Worm (Caenorhabditis elegans) whole organism, mixed stage, embryonic: Measurements from ENCODE around the gene F59F3.6.

Experiments
- ces-1 ChIP-seq: fragments of 150-350 bp; optimal IDR thresholded peaks from 2 replicates; lab custom pipeline; 2014; ENCODE audit warnings: missing biosample characterization, missing genetic modification reagents, missing genetic modification characterization
- elt-1 ChIP-seq: sonication (generic microtip); optimal IDR thresholded peaks from 2 replicates; lab custom pipeline; 2017; ENCODE audit warnings: missing genetic modification characterization, mild to moderate bottlenecking, missing compliant biosample characterization, antibody characterized with exemption, moderate library complexity, borderline replicate concordance; ENCODE audit not compliant: insufficient read depth
- lin-13 ChIP-seq: fragments of 150-350 bp; optimal IDR thresholded peaks from 2 replicates; lab custom pipeline; 2014; ENCODE audit warnings: missing biosample characterization, missing genetic modification characterization
- mep-1 ChIP-seq: fragments of 150-350 bp; optimal IDR thresholded peaks from 2 replicates; lab custom pipeline; 2017; ENCODE audit warnings: missing biosample characterization, missing genetic modification reagents, missing genetic modification characterization, inconsistent platforms
- nhr-237 ChIP-seq: fragments of 150-350 bp; optimal IDR thresholded peaks from 2 replicates; lab custom pipeline; 2014; ENCODE audit warnings: missing biosample characterization, missing genetic modification characterization
- snpc-4 ChIP-seq: fragments of 150-350 bp; optimal IDR thresholded peaks from 2 replicates; lab custom pipeline; 2014; ENCODE audit warnings: missing biosample characterization, missing genetic modification characterization
- unc-39 ChIP-seq: fragments of 150-350 bp; optimal IDR thresholded peaks from 2 replicates; lab custom pipeline; 2014; ENCODE audit warnings: missing biosample characterization, missing genetic modification characterization
- ztf-11 ChIP-seq: fragments of 150-350 bp; optimal IDR thresholded peaks from 2 replicates; lab custom pipeline; 2014; ENCODE audit warnings: missing biosample characterization, missing genetic modification characterization

DNA sequence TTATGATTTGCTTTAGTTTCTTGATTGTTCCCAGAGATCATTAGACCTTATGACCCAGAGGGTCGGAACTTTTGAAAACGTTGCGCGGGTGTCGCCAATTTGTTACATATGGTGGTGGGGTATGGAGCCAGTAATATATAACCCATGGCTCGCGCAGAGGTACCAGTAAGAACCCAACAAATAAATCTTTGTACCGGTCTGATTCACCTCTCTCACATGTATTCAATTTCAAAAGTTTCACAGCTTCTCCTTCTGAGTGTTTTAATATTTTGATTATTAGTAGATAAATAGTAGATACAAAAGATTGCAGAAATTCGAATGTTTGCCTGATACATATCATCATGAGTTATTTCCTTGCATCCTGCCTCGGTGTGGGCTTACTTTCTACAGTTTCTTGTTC, 17.0 kb upstream of the F59F3.6 start, which contains the start of gene egl-15:
- TF ChIP-seq ces-1 (no peak), nhr-237 (tag; lab: Kevin White, UChicago) (no peak), unc-39 (tag; lab: Kevin White, UChicago) (no peak), elt-1 (tag; lab: Kevin White, UChicago) (no peak), mep-1 (no peak), lin-13 (no peak), snpc-4 (no peak), ztf-11 (tag; lab: Kevin White, UChicago) (no peak)
